Worm (Caenorhabditis elegans): ENCODE measurements around the gene M106.7.

DNA sequence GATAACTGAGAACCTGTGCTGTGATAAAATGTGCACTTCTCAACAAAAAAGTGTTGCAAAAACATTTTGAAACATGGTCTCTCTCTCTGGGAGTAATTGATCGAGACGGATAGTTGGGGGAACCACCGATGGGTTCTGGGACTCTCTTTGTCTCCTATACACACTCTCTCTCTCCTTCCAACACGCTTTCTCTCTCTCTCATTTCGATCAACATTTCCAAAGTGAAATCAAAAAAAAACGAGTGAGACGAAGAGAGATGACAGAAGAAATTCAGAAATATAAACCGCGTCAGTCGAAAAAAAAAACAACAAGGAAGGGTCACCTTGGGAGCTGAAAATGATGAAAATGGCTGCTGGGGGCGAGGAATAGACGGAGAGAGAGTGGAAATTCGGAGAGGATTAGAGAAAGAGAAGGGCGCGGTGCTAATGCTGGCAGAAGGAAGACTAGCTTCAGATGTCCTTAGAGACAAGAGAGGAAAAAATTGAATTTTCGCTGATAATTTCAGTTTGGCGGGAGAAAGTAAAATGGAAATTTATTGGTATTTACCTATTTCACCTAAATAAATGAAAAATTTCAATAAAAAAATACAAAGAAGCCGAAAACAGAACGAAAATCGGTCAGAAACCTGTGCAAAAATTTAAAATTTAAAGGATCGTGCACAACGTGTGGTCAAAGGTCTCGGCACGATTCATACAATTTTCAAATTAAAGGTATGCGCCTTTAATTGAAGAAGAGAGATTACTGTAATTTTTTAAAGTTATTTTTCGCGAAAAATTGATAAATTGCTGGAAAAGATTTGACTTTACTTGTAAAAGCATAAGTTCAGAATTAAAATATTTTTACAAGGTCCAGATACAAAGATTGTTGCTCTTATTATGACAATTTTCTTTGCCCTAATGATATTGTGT is 6.0 kb upstream of the M106.7 start:
- TF ChIP-seq med-1 (GFP tag; optimal IDR thresholded peaks at IDR 0.05; ENCODE audit: insufficient read depth) (no peak), flt-1 (GFP tag; IDR thresholded peaks at IDR 0.05) (no peak)

Measured in whole organism, midembryonic.